Worm (Caenorhabditis elegans): ENCODE data around the gene ikke-1.

ikke-1 gene

DNA sequence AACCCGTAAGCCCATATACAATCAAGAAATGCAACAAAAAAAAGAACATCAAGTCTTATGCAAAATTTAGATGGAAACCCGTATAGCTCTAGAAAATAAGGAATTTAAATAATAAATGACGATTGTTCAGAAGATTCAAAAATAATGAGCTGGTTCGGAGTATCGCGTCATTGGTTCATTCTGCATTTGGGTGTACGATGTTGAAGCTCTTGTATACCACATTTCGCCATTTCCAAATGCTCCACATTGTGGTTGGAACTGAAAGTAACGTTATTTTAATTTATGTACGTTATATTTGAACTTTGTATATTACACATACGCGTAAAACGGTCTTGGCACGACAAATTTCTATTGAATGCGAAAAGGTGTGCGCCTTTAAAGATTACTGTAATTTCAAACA, 9.8 kb upstream of the ikke-1 start (continued):
- TF ChIP-seq Y79H2A.3 (GFP tag; conservative IDR thresholded peaks at IDR 0.05): no peak
- no peak for TF ChIP-seq F52B5.7 (tag; optimal IDR thresholded peaks at IDR 0.05)
- TF ChIP-seq F55B11.4 (tag; optimal IDR thresholded peaks at IDR 0.05; ENCODE audit: borderline replicate concordance, insufficient read depth): no peak
- no peak for TF ChIP-seq Y67H2A.10 (GFP tag; conservative IDR thresholded peaks at IDR 0.05)
- no peak for TF ChIP-seq B0019.2 (GFP tag; conservative IDR thresholded peaks at IDR 0.05)
- TF ChIP-seq xnd-1 (tag; optimal IDR thresholded peaks at IDR 0.05): no peak
- TF ChIP-seq ccch-3 (GFP tag; optimal IDR thresholded peaks at IDR 0.05): no peak
- 0 out of 2 replicates have a peak, but pooled peaks have one; percentile 23 for TF ChIP-seq hsf-1 (GFP tag; IDR thresholded peaks at IDR 0.05)
- TF ChIP-seq unc-130 (GFP tag; optimal IDR thresholded peaks at IDR 0.05): peak; percentile 4
- TF ChIP-seq cebp-2 (GFP tag; IDR thresholded peaks at IDR 0.05): peak; percentile 88; the same call in 1 of the 2 replicates
- TF ChIP-seq him-1 (tag; optimal IDR thresholded peaks at IDR 0.05): peak; percentile 35
- TF ChIP-seq madf-6 (GFP tag; IDR thresholded peaks at IDR 0.05): peak; percentile 30; the same call in 1 of the 2 replicates
- peak; percentile 29 for TF ChIP-seq nhr-80 (tag; optimal IDR thresholded peaks at IDR 0.05)
- no peak for TF ChIP-seq ets-4 (GFP tag; optimal IDR thresholded peaks at IDR 0.05)
- TF ChIP-seq C17E4.6 (GFP tag; IDR thresholded peaks at IDR 0.05): no peak
- no peak for TF ChIP-seq D2030.7 (GFP tag; IDR thresholded peaks at IDR 0.05)
- no peak for TF ChIP-seq sea-2 (GFP tag; IDR thresholded peaks at IDR 0.05)
- peak; percentile 58; the same call in 1 of the 2 replicates for TF ChIP-seq Y95B8A.8 (GFP tag; IDR thresholded peaks at IDR 0.05)
- TF ChIP-seq K11D2.4 (GFP tag; IDR thresholded peaks at IDR 0.05): peak; percentile 43; the same call in 1 of the 2 replicates
- TF ChIP-seq chd-7 (tag; optimal IDR thresholded peaks at IDR 0.05): no peak
- no peak for TF ChIP-seq attf-3 (GFP tag; conservative IDR thresholded peaks at IDR 0.05)
- TF ChIP-seq dpff-1 (tag; optimal IDR thresholded peaks at IDR 0.05): no peak
- TF ChIP-seq B0035.1 (tag; optimal IDR thresholded peaks at IDR 0.05): peak; percentile 26
- peak; percentile 22; the same call in 1 of the 2 replicates for TF ChIP-seq hmg-1.2 (GFP tag; IDR thresholded peaks at IDR 0.05)
- TF ChIP-seq let-526 (GFP tag; IDR thresholded peaks at IDR 0.05): no peak
- no peak for TF ChIP-seq aptf-2 (GFP tag; conservative IDR thresholded peaks at IDR 0.05)
- no peak for TF ChIP-seq F39B2.1 (GFP tag; IDR thresholded peaks at IDR 0.05)
- peak; percentile 45 for TF ChIP-seq ztf-22 (GFP tag; optimal IDR thresholded peaks at IDR 0.05)
- TF ChIP-seq zfh-2 (GFP tag; conservative IDR thresholded peaks at IDR 0.05): no peak

DNA sequence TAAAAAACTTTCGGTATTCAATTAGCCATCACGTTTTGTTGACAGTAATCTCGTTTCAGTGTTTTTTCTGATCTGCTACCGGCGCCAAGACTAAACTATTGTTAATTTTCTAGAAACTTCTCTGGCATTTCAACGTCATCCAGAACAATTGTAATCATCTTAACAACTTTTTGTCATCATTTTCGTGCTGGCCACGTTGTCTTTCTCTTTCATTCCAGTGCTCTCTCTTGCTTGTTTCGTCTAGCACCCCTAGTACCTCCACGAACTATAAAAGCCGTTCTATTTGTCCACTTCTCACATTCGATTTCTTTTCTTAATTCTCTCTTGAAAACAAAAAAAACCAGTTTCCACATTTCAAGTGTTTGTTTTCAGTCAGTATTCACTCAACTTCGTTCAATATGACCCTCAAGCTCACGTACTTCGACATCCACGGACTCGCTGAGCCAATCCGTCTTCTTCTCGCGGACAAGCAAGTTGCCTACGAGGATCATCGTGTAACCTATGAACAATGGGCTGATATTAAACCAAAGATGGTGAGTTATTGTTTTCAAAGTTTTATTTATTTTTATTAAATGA, 8.5 kb upstream of the ikke-1 start, which contains the start of gene gst-1:
TSS of gene gst-1 (plus strand) at position 373 of the 576 bp plus-strand sequence.
- TF ChIP-seq D2030.7 (GFP tag; IDR thresholded peaks at IDR 0.05) (no peak), egrh-3 (GFP tag; IDR thresholded peaks at IDR 0.05) (no peak), hsf-1 (GFP tag; IDR thresholded peaks at IDR 0.05) (peak; percentile 92), ceh-58 (GFP tag; IDR thresholded peaks at IDR 0.05) (no peak), atf-7 (tag; optimal IDR thresholded peaks at IDR 0.05) (peak; percentile 46), zim-3 (tag; optimal IDR thresholded peaks at IDR 0.05) (no peak), rpc-1 (optimal IDR thresholded peaks at IDR 0.05) (peak; percentile 0), rpc-1 (tag; optimal IDR thresholded peaks at IDR 0.05) (no peak), ztf-25 (GFP tag; IDR thresholded peaks at IDR 0.05) (no peak), ekl-4 (GFP tag; IDR thresholded peaks at IDR 0.05) (no peak), pha-4 (tag; optimal IDR thresholded peaks at IDR 0.05) (peak; percentile 28), snpc-1.1 (tag; optimal IDR thresholded peaks at IDR 0.05; ENCODE audit: insufficient read depth) (no peak), ztf-22 (GFP tag; optimal IDR thresholded peaks at IDR 0.05) (peak; percentile 35), gei-17 (GFP tag; optimal IDR thresholded peaks at IDR 0.05) (no peak), rec-8 (tag; optimal IDR thresholded peaks at IDR 0.05) (no peak), lin-35 (GFP tag; optimal IDR thresholded peaks at IDR 0.05) (no peak), ama-1 (optimal IDR thresholded peaks at IDR 0.05) (no peak), ama-1 (GFP tag; optimal IDR thresholded peaks at IDR 0.05) (no peak), mes-4 (tag; optimal IDR thresholded peaks at IDR 0.05) (no peak), akir-1 (GFP tag; optimal IDR thresholded peaks at IDR 0.05) (no peak), F39B2.1 (GFP tag; IDR thresholded peaks at IDR 0.05) (no peak), snpc-1.3 (tag; optimal IDR thresholded peaks at IDR 0.05; ENCODE audit: insufficient read depth) (peak; percentile 40), ceh-100 (GFP tag; IDR thresholded peaks at IDR 0.05) (no peak), mcd-1 (GFP tag; IDR thresholded peaks at IDR 0.05) (no peak), ccch-3 (GFP tag; optimal IDR thresholded peaks at IDR 0.05) (no peak)
